Fruit fly (Drosophila melanogaster) S2 (cell line): ENCODE results near the gene CG7514.

Experiments
- CG8478 ChIP-seq: fragments of >200 bp; optimal IDR thresholded peaks from 2 replicates; lab custom pipeline; 2018
- CTCF ChIP-seq, 2 experiments: fragments of >200 bp; optimal IDR thresholded peaks; 2 replicates each; lab custom pipeline; 2018

DNA sequence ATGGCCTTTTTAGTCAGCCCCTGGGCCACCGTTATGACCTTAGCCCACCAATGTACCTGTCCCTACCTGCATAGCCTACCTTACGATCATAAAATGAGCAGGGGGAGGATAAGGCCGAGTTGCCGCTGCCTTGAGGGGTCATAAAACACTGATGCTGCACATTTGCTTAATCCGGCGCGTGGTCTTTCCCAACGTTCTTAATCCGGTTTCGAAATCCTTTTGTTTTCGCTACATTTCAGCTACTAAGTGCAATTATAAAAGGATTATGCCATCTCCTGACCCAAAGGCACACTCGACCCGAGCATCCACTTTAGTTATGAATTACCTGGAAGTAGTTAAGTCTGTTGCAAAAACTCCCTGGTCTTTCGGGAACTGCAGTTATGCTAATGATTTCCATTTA is 7.8 kb upstream of the CG7514 start:
- TF ChIP-seq CG8478 (no peak), CTCF (optimal IDR thresholded peaks at IDR 0.05; lab: Kevin White, UChicago) (no peak)
